Worm (Caenorhabditis elegans): Measurements from ENCODE around the gene dif-1.

The dif-1 gene

DNA sequence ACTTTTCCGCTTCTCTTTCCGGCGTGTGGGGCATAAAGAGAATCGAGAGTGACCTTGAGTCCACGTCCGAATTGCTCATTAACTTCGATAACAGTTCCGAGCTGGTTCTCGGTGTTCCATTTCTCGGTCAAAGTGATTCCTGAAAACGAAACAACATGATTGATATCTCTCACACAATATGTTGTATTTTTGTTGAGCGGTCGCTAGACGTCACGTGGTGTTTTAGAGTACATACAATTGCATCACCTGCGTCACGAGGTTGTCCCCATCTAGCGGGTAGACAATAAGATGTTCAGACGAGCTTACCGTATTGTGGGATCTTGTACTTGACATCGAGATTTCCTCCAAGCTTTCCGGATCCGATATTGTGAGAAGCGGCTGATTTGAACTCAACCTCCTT lies 45.5 kb downstream of the dif-1 start:
- TF ChIP-seq hlh-30 (tag; optimal IDR thresholded peaks at IDR 0.05; ENCODE audit: insufficient read depth) (peak; percentile 76), nhr-11 (tag; optimal IDR thresholded peaks at IDR 0.05) (no peak)

DNA sequence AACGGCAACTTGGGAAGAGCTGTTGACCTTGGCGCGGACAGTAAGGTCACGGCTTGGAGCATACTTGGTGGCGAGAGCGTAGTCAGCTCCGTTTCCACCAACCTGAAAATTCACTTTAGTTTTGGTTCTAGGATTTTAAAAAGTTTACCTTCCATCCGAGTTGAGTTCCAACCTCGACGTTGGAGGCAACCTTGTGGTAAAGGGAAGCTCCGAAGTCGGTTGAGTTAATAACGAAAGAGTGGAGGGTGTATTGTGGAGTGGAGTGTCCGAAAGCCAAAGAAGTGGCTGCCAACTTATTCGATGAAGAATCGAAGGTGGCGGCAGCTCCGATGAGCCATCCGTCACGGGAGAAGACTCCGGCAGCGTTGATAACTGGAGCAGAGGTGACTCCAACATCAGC lies 46.1 kb downstream of the dif-1 start:
- TF ChIP-seq che-1 (tag; optimal IDR thresholded peaks at IDR 0.05) (no peak), tbx-2 (tag; optimal IDR thresholded peaks at IDR 0.05) (no peak), madf-2 (tag; optimal IDR thresholded peaks at IDR 0.05) (no peak), npax-4 (tag; optimal IDR thresholded peaks at IDR 0.05) (no peak), unc-42 (tag; optimal IDR thresholded peaks at IDR 0.05) (no peak), ceh-19 (GFP tag; optimal IDR thresholded peaks at IDR 0.05) (no peak), unc-55 (GFP tag; optimal IDR thresholded peaks at IDR 0.05) (no peak), ceh-24 (tag; optimal IDR thresholded peaks at IDR 0.05) (no peak), ztf-16 (tag; optimal IDR thresholded peaks at IDR 0.05) (no peak), sox-2 (GFP tag; IDR thresholded peaks at IDR 0.05) (no peak), ceh-31 (tag; optimal IDR thresholded peaks at IDR 0.05) (no peak)

ce11 chrIV:7505866-7506488 lies 46.8 kb downstream of the dif-1 start:
- TF ChIP-seq T23F11.4 (GFP tag; optimal IDR thresholded peaks at IDR 0.05) (no peak), ama-1 (optimal IDR thresholded peaks at IDR 0.05) (peak; percentile 38), ceh-14 (tag; optimal IDR thresholded peaks at IDR 0.05) (no peak), pros-1 (tag; optimal IDR thresholded peaks at IDR 0.05) (no peak), hlh-15 (tag; optimal IDR thresholded peaks at IDR 0.05) (no peak), npax-4 (tag; optimal IDR thresholded peaks at IDR 0.05) (no peak), lin-11 (tag; optimal IDR thresholded peaks at IDR 0.05) (no peak), ceh-9 (tag; optimal IDR thresholded peaks at IDR 0.05) (no peak), ceh-31 (tag; optimal IDR thresholded peaks at IDR 0.05) (no peak)

DNA sequence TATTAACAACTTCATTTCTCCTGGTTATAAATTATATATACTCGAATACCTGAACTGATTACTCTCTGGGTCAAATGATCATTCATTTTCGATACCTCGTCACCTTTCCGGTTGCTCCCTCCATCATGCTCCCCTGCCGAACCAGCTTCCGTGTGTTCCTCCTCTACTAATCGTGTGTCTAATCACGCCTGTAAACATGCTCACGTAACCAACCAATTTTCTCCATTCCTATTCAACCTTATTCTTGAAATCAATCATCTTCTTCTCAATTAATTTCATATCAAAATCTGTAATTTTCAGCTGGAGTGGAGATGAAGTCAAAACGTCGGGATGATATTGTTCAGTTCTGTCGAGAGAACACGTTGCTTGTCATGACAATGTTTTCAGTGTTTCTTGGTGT lies 49.5 kb downstream of the dif-1 start, which contains the start of gene glt-6:
glt-6 (plus strand) TSS at position 301 of the 400 bp plus-strand sequence.
- TF ChIP-seq tbx-7 (tag; optimal IDR thresholded peaks at IDR 0.05) = no peak
- no peak for TF ChIP-seq zip-5 (tag; optimal IDR thresholded peaks at IDR 0.05)
- no peak for TF ChIP-seq ceh-48 (tag; optimal IDR thresholded peaks at IDR 0.05)
- TF ChIP-seq fax-1 (tag; optimal IDR thresholded peaks at IDR 0.05) = no peak
- TF ChIP-seq lin-11 (tag; optimal IDR thresholded peaks at IDR 0.05) = no peak
- TF ChIP-seq nhr-232 (tag; optimal IDR thresholded peaks at IDR 0.05) = no peak
- TF ChIP-seq F13H6.1 (tag; optimal IDR thresholded peaks at IDR 0.05) = no peak
- no peak for TF ChIP-seq fkh-6 (tag; optimal IDR thresholded peaks at IDR 0.05)
- TF ChIP-seq dve-1 (tag; optimal IDR thresholded peaks at IDR 0.05) = no peak
- no peak for TF ChIP-seq ceh-45 (GFP tag; IDR thresholded peaks at IDR 0.05)
- TF ChIP-seq hlh-8 (tag; optimal IDR thresholded peaks at IDR 0.05) = no peak
- TF ChIP-seq elt-4 (tag; optimal IDR thresholded peaks at IDR 0.05) = no peak
- TF ChIP-seq hlh-30 (tag; optimal IDR thresholded peaks at IDR 0.05; ENCODE audit: insufficient read depth) = no peak
- no peak for TF ChIP-seq npax-4 (tag; optimal IDR thresholded peaks at IDR 0.05)
- no peak for TF ChIP-seq T23F11.4 (GFP tag; optimal IDR thresholded peaks at IDR 0.05)
